Worm (Caenorhabditis elegans): ENCODE data around the gene C06C3.3.

- no peak for TF ChIP-seq F49E8.2 (tag; optimal IDR thresholded peaks at IDR 0.05; ENCODE audit: insufficient read depth)
- no peak for TF ChIP-seq B0261.1 (tag; optimal IDR thresholded peaks at IDR 0.05)
- TF ChIP-seq efl-1 (GFP tag; optimal IDR thresholded peaks at IDR 0.05), result no peak
- no peak for TF ChIP-seq ama-1 (optimal IDR thresholded peaks at IDR 0.05)
- no peak for TF ChIP-seq ama-1 (GFP tag; optimal IDR thresholded peaks at IDR 0.05)
Measured at ce11 chrII:9411497-9411896, 39.2 kb upstream of the C06C3.3 start, which contains the start of gene M176.9.
